Worm (Caenorhabditis elegans): ENCODE data around the gene B0496.11.

Gene B0496.11

ce11 chrIV:7447556-7447955, 13.8 kb upstream of the B0496.11 start, which contains the start of gene B0496.2:
B0496.2 (plus strand) TSS chrIV:7447856.
- TF ChIP-seq zag-1 (tag; optimal IDR thresholded peaks at IDR 0.05) (no peak), lin-13 (GFP tag; optimal IDR thresholded peaks at IDR 0.05) (no peak), nhr-20 (tag; optimal IDR thresholded peaks at IDR 0.05) (no peak), isw-1 (GFP tag; IDR thresholded peaks at IDR 0.05) (no peak), lin-15B (tag; optimal IDR thresholded peaks at IDR 0.05) (no peak), nhr-11 (tag; optimal IDR thresholded peaks at IDR 0.05) (no peak), Y116A8C.19 (tag; optimal IDR thresholded peaks at IDR 0.05; ENCODE audit: borderline replicate concordance) (no peak)

ce11 chrIV:7445995-7446394, 12.2 kb upstream of the B0496.11 start, which contains the start of gene B0496.1:
B0496.1 (plus strand) TSS chrIV:7446295.
- peak; percentile 41 for TF ChIP-seq blmp-1 (tag; optimal IDR thresholded peaks at IDR 0.05)
- TF ChIP-seq nhr-77 (tag; optimal IDR thresholded peaks at IDR 0.05): no peak

ce11 chrIV:7445236-7445635, 11.5 kb upstream of the B0496.11 start, which contains the start of gene valv-1:
valv-1 (minus strand) TSS chrIV:7445336.
- TF ChIP-seq egl-27 (tag; optimal IDR thresholded peaks at IDR 0.05) (no peak), nhr-11 (tag; optimal IDR thresholded peaks at IDR 0.05) (no peak), mdl-1 (tag; optimal IDR thresholded peaks at IDR 0.05) (no peak), dpl-1 (GFP tag; optimal IDR thresholded peaks at IDR 0.05) (no peak), efl-1 (optimal IDR thresholded peaks at IDR 0.05) (no peak), efl-1 (GFP tag; optimal IDR thresholded peaks at IDR 0.05 in 1 of 2) (no peak), ztf-4 (tag; optimal IDR thresholded peaks at IDR 0.05) (no peak)

- peak; percentile 97 for TF ChIP-seq blmp-1 (tag; optimal IDR thresholded peaks at IDR 0.05)
- peak in 4 of 6 experiments; percentile 1 to 77 (median 42) for TF ChIP-seq elt-3 (tag; optimal IDR thresholded peaks at IDR 0.05)
- no peak for TF ChIP-seq swsn-7 (tag; optimal IDR thresholded peaks at IDR 0.05)
- TF ChIP-seq mef-2 (tag; optimal IDR thresholded peaks at IDR 0.05): no peak
Observed at ce11 chrIV:7440238-7440637, 6.5 kb upstream of the B0496.11 start.

- peak; percentile 8 for TF ChIP-seq blmp-1 (tag; optimal IDR thresholded peaks at IDR 0.05)
- TF ChIP-seq nhr-85 (tag): no peak
Observed at ce11 chrIV:7439377-7439776, 5.6 kb upstream of the B0496.11 start.

ce11 chrIV:7428998-7429397, 4.8 kb downstream of the B0496.11 start:
- TF ChIP-seq nhr-71 (tag; optimal IDR thresholded peaks at IDR 0.05) (peak; percentile 54), lin-39 (tag; optimal IDR thresholded peaks at IDR 0.05) (peak; percentile 44), unc-130 (tag; optimal IDR thresholded peaks at IDR 0.05) (peak; percentile 37), rnt-1 (tag; optimal IDR thresholded peaks at IDR 0.05) (peak; percentile 82), ceh-8 (GFP tag; optimal IDR thresholded peaks at IDR 0.05) (no peak), nhr-19 (GFP tag; conservative IDR thresholded peaks at IDR 0.05) (peak; percentile 17; the same call in 1 of the 2 replicates), lsy-2 (tag; optimal IDR thresholded peaks at IDR 0.05) (peak in 1 of 2 experiments; percentile 39), lin-14 (GFP tag; optimal IDR thresholded peaks at IDR 0.05) (peak; percentile 78), dsc-1 (tag; optimal IDR thresholded peaks at IDR 0.05) (no peak)

ce11 chrIV:7428347-7428746, 5.4 kb downstream of the B0496.11 start:
- TF ChIP-seq unc-130 (tag; optimal IDR thresholded peaks at IDR 0.05): peak; percentile 10
- no peak for TF ChIP-seq hlh-17 (GFP tag; optimal IDR thresholded peaks at IDR 0.05; ENCODE audit: borderline replicate concordance)
- TF ChIP-seq blmp-1 (tag; optimal IDR thresholded peaks at IDR 0.05): no peak
- TF ChIP-seq efl-1 (optimal IDR thresholded peaks at IDR 0.05): no peak
- peak in 1 of 2 experiments; percentile 79 for TF ChIP-seq efl-1 (GFP tag; optimal IDR thresholded peaks at IDR 0.05 in 1 of 2)
- no peak for TF ChIP-seq xbp-1 (tag; optimal IDR thresholded peaks at IDR 0.05)
- TF ChIP-seq nhr-85 (tag): no peak
- TF ChIP-seq dsc-1 (tag; optimal IDR thresholded peaks at IDR 0.05): peak; percentile 1
- peak; percentile 55 for TF ChIP-seq rnt-1 (tag; optimal IDR thresholded peaks at IDR 0.05)
- TF ChIP-seq lsy-2 (tag; optimal IDR thresholded peaks at IDR 0.05): peak; percentile 6 to 33
- TF ChIP-seq hpl-2 (GFP tag; optimal IDR thresholded peaks at IDR 0.05): no peak
